Worm (Caenorhabditis elegans) whole organism, midembryonic: Measurements from ENCODE around the gene nhr-104.

Experiments
- T22C8.4 ChIP-seq: fragments of 200-800 bp; sonication (Bioruptor generic); IDR thresholded peaks from 2 replicates; pipeline ENCODE4 v1.3.6; 2022; ENCODE audit warnings: missing genetic modification characterization, missing compliant biosample characterization
- cog-1 ChIP-seq: sonication (generic microtip); optimal IDR thresholded peaks from 2 replicates; lab custom pipeline; 2016; ENCODE audit warnings: missing genetic modification characterization, missing compliant biosample characterization
- flt-1 ChIP-seq: fragments of 200-800 bp; sonication (Bioruptor generic); IDR thresholded peaks from 2 replicates; pipeline ENCODE4 v1.3.6; 2022; ENCODE audit warnings: missing genetic modification characterization, missing compliant biosample characterization
- klf-2 ChIP-seq: fragments of 200-800 bp; sonication (Bioruptor generic); conservative IDR thresholded peaks from 2 replicates; pipeline ENCODE4 v1.3.6; 2022; ENCODE audit warnings: missing genetic modification reagents, missing genetic modification characterization, missing compliant biosample characterization
- med-1 ChIP-seq: sonication (generic microtip); optimal IDR thresholded peaks from 2 replicates; lab custom pipeline; 2017; ENCODE audit warnings: missing genetic modification characterization, mild to moderate bottlenecking, missing compliant biosample characterization, antibody characterized with exemption, missing genetic modification reagents; ENCODE audit not compliant: insufficient read depth
- ref-1 ChIP-seq: fragments of 200-800 bp; sonication (Bioruptor generic); conservative IDR thresholded peaks from 2 replicates; pipeline ENCODE4 v1.3.6; 2022; ENCODE audit warnings: missing genetic modification reagents, missing genetic modification characterization, missing compliant biosample characterization
- tab-1 ChIP-seq: fragments of 200-800 bp; sonication (Bioruptor generic); IDR thresholded peaks from 2 replicates; pipeline ENCODE4 v1.3.6; 2022; ENCODE audit warnings: missing genetic modification characterization, missing compliant biosample characterization
- ztf-23 ChIP-seq: fragments of 200-800 bp; sonication (Bioruptor generic); IDR thresholded peaks from 2 replicates; pipeline ENCODE4 v1.3.6; 2022; ENCODE audit warnings: missing genetic modification reagents, missing genetic modification characterization, missing compliant biosample characterization
- ztf-29 ChIP-seq: fragments of 200-800 bp; sonication (Bioruptor generic); IDR thresholded peaks from 2 replicates; pipeline ENCODE4 v1.3.6; 2022; ENCODE audit warnings: missing genetic modification reagents, missing genetic modification characterization, missing compliant biosample characterization

Gene nhr-104

ce11 chrIV:4788332-4788731 is at the start of gene nhr-104:
nhr-104 (minus strand) TSS chrIV:4788692.
- TF ChIP-seq med-1 (GFP tag; lab: Kevin White, UChicago), result no peak

DNA sequence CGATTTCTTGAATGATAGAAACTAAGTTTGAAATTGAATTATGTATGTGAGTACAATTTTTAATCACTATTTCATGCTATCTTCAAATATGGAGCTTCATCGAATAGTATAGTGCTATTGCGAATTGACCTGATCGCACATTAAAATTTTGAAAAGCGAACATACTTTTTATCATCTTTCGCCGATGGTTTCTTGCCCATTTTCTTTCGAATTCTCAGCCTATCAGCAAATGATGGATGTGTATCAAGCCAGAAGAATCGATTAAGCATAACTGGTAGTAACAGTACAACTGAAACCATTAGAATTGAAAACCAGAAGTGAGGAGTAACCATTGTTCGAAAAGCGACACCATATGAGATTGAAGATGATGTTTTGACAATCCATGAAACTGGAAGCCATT is 41.1 kb upstream of the nhr-104 start:
- TF ChIP-seq ztf-29 (GFP tag; lab: Robert Waterston, UW), result no peak
- no peak for TF ChIP-seq cog-1
- TF ChIP-seq tab-1 (GFP tag; lab: Robert Waterston, UW), result no peak
- no peak for TF ChIP-seq ref-1 (GFP tag; lab: Robert Waterston, UW)
- TF ChIP-seq ztf-23 (GFP tag; lab: Robert Waterston, UW), result no peak
- TF ChIP-seq T22C8.4 (GFP tag; lab: Robert Waterston, UW), result no peak
- TF ChIP-seq klf-2 (GFP tag; lab: Robert Waterston, UW), result no peak
- no peak for TF ChIP-seq flt-1 (GFP tag; lab: Robert Waterston, UW)
- TF ChIP-seq med-1 (GFP tag; lab: Kevin White, UChicago), result no peak

ce11 chrIV:4827219-4827618 is 38.7 kb upstream of the nhr-104 start, which contains the start of gene mpz-4:
mpz-4 (minus strand) TSS chrIV:4827319.
- no peak for TF ChIP-seq cog-1
- TF ChIP-seq flt-1 (GFP tag; lab: Robert Waterston, UW), result no peak
- no peak for TF ChIP-seq tab-1 (GFP tag; lab: Robert Waterston, UW)
- no peak for TF ChIP-seq ztf-23 (GFP tag; lab: Robert Waterston, UW)
- no peak for TF ChIP-seq klf-2 (GFP tag; lab: Robert Waterston, UW)
- no peak for TF ChIP-seq ztf-29 (GFP tag; lab: Robert Waterston, UW)
- no peak for TF ChIP-seq T22C8.4 (GFP tag; lab: Robert Waterston, UW)
- no peak for TF ChIP-seq med-1 (GFP tag; lab: Kevin White, UChicago)
- no peak for TF ChIP-seq ref-1 (GFP tag; lab: Robert Waterston, UW)

DNA sequence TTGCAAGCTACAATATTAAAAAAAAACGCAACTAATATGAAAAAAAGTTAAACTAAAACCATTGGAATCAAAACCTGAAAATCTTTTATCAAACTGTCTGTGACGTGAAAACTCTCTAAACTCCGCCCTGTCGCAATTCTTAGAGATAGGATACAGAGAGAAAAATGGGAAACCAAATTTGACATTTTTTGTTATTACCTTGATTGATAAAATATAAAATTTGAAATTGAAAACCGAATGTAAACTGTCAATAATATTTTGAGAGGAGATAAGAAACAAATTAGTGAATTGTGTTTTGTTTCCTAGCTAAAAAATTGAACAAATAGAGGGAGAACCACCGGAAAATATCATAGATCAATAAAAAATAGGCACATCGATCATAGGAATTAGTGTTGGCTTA is 33.4 kb upstream of the nhr-104 start:
- TF ChIP-seq flt-1 (GFP tag; lab: Robert Waterston, UW) (no peak), ztf-23 (GFP tag; lab: Robert Waterston, UW) (no peak), ref-1 (GFP tag; lab: Robert Waterston, UW) (no peak), tab-1 (GFP tag; lab: Robert Waterston, UW) (no peak), ztf-29 (GFP tag; lab: Robert Waterston, UW) (no peak), klf-2 (GFP tag; lab: Robert Waterston, UW) (no peak), med-1 (GFP tag; lab: Kevin White, UChicago) (no peak), cog-1 (no peak), T22C8.4 (GFP tag; lab: Robert Waterston, UW) (no peak)

ce11 chrIV:4821054-4821453 is 32.6 kb upstream of the nhr-104 start, which contains the start of gene H06H21.8:
H06H21.8 (minus strand) TSS chrIV:4821131.
- TF ChIP-seq ref-1 (GFP tag; lab: Robert Waterston, UW), result no peak
- no peak for TF ChIP-seq ztf-23 (GFP tag; lab: Robert Waterston, UW)
- TF ChIP-seq ztf-29 (GFP tag; lab: Robert Waterston, UW), result no peak
- TF ChIP-seq T22C8.4 (GFP tag; lab: Robert Waterston, UW), result no peak
- no peak for TF ChIP-seq tab-1 (GFP tag; lab: Robert Waterston, UW)
- no peak for TF ChIP-seq klf-2 (GFP tag; lab: Robert Waterston, UW)
- no peak for TF ChIP-seq med-1 (GFP tag; lab: Kevin White, UChicago)
- no peak for TF ChIP-seq flt-1 (GFP tag; lab: Robert Waterston, UW)
- TF ChIP-seq cog-1, result no peak

DNA sequence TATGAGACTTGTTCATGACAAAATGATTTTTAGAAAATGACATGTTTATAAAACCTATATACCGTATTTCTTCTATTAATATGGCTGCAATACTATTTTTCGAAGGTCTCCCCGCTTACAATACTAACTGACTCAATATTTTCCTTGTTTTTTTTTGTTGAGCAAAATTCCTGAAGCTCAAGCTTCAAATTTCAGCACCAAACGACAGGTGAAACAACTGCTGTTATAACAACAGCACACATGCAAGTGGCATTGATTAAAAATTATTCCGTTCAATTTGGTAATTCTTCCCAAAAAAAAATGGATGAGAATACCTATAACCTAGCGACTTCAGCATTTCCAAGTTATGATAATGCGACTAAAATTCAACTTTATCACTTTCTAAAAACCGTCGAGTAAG is 25.7 kb upstream of the nhr-104 start, which contains the start of gene srw-94:
Gene srw-94 (plus strand): TSS at position 301 of the 400 bp plus-strand sequence.
- TF ChIP-seq cog-1, result no peak
- no peak for TF ChIP-seq klf-2 (GFP tag; lab: Robert Waterston, UW)
- no peak for TF ChIP-seq ztf-23 (GFP tag; lab: Robert Waterston, UW)
- no peak for TF ChIP-seq T22C8.4 (GFP tag; lab: Robert Waterston, UW)
- TF ChIP-seq ref-1 (GFP tag; lab: Robert Waterston, UW), result no peak
- no peak for TF ChIP-seq flt-1 (GFP tag; lab: Robert Waterston, UW)
- no peak for TF ChIP-seq med-1 (GFP tag; lab: Kevin White, UChicago)
- TF ChIP-seq tab-1 (GFP tag; lab: Robert Waterston, UW), result no peak
- no peak for TF ChIP-seq ztf-29 (GFP tag; lab: Robert Waterston, UW)

DNA sequence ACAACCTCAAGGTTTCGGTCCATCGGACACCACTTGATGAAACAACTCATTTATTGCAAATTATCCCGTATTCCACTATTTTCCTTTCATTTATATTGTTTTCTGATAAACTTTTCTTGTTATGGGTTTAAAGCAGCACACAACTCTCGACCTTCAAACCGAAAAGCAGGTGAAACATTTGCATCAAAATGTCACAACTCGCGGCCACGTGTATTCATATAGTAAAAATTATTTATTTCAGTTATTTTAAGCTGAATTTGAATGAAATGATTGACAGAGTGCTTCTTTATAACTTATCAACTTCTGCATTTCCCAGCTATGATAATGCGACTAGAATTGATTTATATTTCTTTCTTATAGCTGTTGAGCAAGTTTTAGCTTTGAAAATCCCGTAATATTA is 23.4 kb upstream of the nhr-104 start, which contains the start of gene srw-95:
Gene srw-95 (plus strand): TSS at position 213 of the 400 bp plus-strand sequence.
- TF ChIP-seq ztf-23 (GFP tag; lab: Robert Waterston, UW) (no peak), flt-1 (GFP tag; lab: Robert Waterston, UW) (no peak), T22C8.4 (GFP tag; lab: Robert Waterston, UW) (no peak), ref-1 (GFP tag; lab: Robert Waterston, UW) (no peak), cog-1 (no peak), klf-2 (GFP tag; lab: Robert Waterston, UW) (no peak), ztf-29 (GFP tag; lab: Robert Waterston, UW) (no peak), med-1 (GFP tag; lab: Kevin White, UChicago) (no peak), tab-1 (GFP tag; lab: Robert Waterston, UW) (no peak)

DNA sequence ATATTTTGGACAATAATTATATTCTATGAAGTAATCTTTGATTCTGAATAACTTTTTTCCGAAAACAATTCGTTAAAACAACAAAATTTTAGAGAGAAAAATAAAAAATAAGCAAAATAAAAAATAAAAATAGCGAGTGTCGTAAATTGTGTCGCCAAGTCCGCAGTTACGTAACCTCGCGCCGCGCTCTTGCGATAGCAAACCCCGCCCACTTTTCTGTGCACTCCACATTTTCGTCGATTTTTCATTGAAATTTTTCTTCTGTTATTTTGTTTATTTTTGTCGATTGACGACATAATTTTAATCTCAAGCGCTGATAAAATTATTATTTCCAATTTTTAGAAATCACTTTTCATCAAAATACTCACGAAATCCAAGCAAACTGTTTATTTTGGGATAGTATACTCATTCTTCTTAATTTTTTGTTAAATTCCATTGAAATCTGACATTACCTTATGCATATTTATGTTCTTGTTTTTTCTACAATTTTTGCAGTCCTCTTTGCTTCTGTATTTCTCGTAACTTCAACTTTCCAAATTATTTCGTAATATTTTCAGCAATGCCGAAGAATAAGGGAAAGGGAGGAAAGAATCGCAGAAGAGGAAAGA is 22.0 kb upstream of the nhr-104 start, which contains the start of gene eif-1.A:
Gene eif-1.A (plus strand): TSS at position 558 of the 608 bp plus-strand sequence.
- TF ChIP-seq flt-1 (GFP tag; lab: Robert Waterston, UW) (0 out of 2 replicates have a peak, but pooled peaks have one; percentile 16), ref-1 (GFP tag; lab: Robert Waterston, UW) (no peak), klf-2 (GFP tag; lab: Robert Waterston, UW) (0 out of 2 replicates have a peak, but pooled peaks have one; percentile 7), med-1 (GFP tag; lab: Kevin White, UChicago) (peak; percentile 21), tab-1 (GFP tag; lab: Robert Waterston, UW) (no peak), ztf-29 (GFP tag; lab: Robert Waterston, UW) (no peak), ztf-23 (GFP tag; lab: Robert Waterston, UW) (0 out of 2 replicates have a peak, but pooled peaks have one; percentile 51), T22C8.4 (GFP tag; lab: Robert Waterston, UW) (no peak), cog-1 (no peak)
